Fruit fly (Drosophila melanogaster): Measurements from ENCODE around the gene Dip-C.

Gene Dip-C

DNA sequence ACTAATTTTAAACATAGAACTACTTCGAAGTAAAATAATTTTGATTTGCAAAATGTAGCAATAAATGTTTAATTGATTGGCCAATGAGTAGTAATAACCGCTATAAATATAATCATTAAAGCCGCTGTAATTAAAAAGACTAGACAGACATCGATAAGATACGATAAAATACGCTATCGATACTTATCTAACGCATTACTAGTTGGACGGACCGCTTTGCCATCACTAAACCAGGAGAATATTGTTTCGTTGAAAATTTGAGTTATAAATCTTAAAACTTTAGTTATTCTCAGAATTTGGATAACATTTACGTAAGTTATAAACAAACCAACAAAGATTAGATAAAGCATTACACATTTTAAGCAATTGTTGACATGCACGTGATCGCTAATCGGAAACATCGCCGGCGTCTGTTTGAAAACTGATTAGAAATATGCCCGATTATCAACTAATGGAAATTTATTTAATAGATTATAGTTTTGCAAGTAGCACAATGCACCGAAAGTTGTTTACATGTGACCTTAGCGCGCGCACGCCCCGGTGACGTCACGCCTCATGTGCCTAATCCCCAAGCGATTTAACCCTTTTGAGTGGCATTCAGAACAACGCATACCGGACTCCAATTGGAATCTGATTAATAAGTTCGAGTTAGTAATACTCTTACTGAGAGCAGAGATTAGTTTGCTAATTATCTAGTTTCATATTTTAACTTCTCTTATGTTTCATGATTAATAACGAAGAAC is 26.0 kb upstream of the Dip-C start, which contains the start of gene Desat1 (continued):
- TF ChIP-seq Sry-β (GFP tag; optimal IDR thresholded peaks at IDR 0.05) (peak; percentile 55), ken (GFP tag; IDR thresholded peaks at IDR 0.05) (no peak), Xrp1 (GFP tag; IDR thresholded peaks at IDR 0.05) (no peak), CG8290 (GFP tag; optimal IDR thresholded peaks at IDR 0.05) (peak; percentile 26), CG8290 (tag; optimal IDR thresholded peaks at IDR 0.05) (peak in 1 of 2 experiments; percentile 18), ranshi (GFP tag; IDR thresholded peaks at IDR 0.05) (no peak), Nf-YB (GFP tag; optimal IDR thresholded peaks at IDR 0.05) (no peak), ara (GFP tag; IDR thresholded peaks at IDR 0.05) (no peak), maf-S (GFP tag; optimal IDR thresholded peaks at IDR 0.05) (no peak), Hmx (GFP tag; optimal IDR thresholded peaks at IDR 0.05) (no peak), CG16813 (GFP tag; IDR thresholded peaks at IDR 0.05; ENCODE audit: partially characterized antibody) (peak; percentile 90), twi (tag; optimal IDR thresholded peaks at IDR 0.05) (no peak), CG8359 (GFP tag; optimal IDR thresholded peaks at IDR 0.05; ENCODE audit: borderline replicate concordance) (no peak), CG11093 (GFP tag; IDR thresholded peaks at IDR 0.05) (no peak), tx (GFP tag; optimal IDR thresholded peaks at IDR 0.05) (no peak), Mrtf (GFP tag; IDR thresholded peaks at IDR 0.05) (no peak), lilli (GFP tag; optimal IDR thresholded peaks at IDR 0.05) (no peak), Ada2b (GFP tag; IDR thresholded peaks at IDR 0.05) (no peak), bsh (GFP tag; optimal IDR thresholded peaks at IDR 0.05) (no peak), salm (tag; optimal IDR thresholded peaks at IDR 0.05) (no peak), so (GFP tag; IDR thresholded peaks at IDR 0.05) (no peak), CG14710 (tag; optimal IDR thresholded peaks at IDR 0.05) (peak; percentile 59), CG7556 (GFP tag; optimal IDR thresholded peaks at IDR 0.05) (no peak), sr (GFP tag; IDR thresholded peaks at IDR 0.05) (no peak), CG2116 (GFP tag; optimal IDR thresholded peaks at IDR 0.05) (peak; percentile 87), C15 (GFP tag; IDR thresholded peaks at IDR 0.05) (no peak), Awh (GFP tag; IDR thresholded peaks at IDR 0.05) (no peak), zen (tag; optimal IDR thresholded peaks at IDR 0.05) (peak; percentile 79), Myb (GFP tag; optimal IDR thresholded peaks at IDR 0.05) (peak; percentile 85), zf30C (GFP tag; optimal IDR thresholded peaks at IDR 0.05) (no peak), psq (GFP tag; optimal IDR thresholded peaks at IDR 0.05) (no peak), sc (optimal IDR thresholded peaks at IDR 0.05) (no peak), sc (GFP tag; optimal IDR thresholded peaks at IDR 0.05) (no peak), CG3163 (GFP tag; optimal IDR thresholded peaks at IDR 0.05) (no peak), Doc3 (GFP tag; IDR thresholded peaks at IDR 0.05; ENCODE audit: partially characterized antibody) (peak; percentile 90), sd (tag; optimal IDR thresholded peaks at IDR 0.05) (peak; percentile 29), CG1024 (GFP tag; IDR thresholded peaks at IDR 0.05) (no peak), ssp (GFP tag; IDR thresholded peaks at IDR 0.05) (no peak), CG12391 (tag; optimal IDR thresholded peaks at IDR 0.05) (peak; percentile 20), CG6854 (GFP tag; optimal IDR thresholded peaks at IDR 0.05) (no peak), CG15696 (tag; optimal IDR thresholded peaks at IDR 0.05) (no peak), hth (optimal IDR thresholded peaks at IDR 0.05) (no peak), fd64A (GFP tag; optimal IDR thresholded peaks at IDR 0.05) (no peak), CG43689 (GFP tag; IDR thresholded peaks at IDR 0.05) (no peak), knrl (GFP tag; IDR thresholded peaks at IDR 0.05; ENCODE audit: partially characterized antibody) (peak; percentile 90), lola (GFP tag; optimal IDR thresholded peaks at IDR 0.05) (no peak), HLH3B (GFP tag; IDR thresholded peaks at IDR 0.05) (no peak), CG1603 (tag; optimal IDR thresholded peaks at IDR 0.05) (peak; percentile 27), Ravus (GFP tag; IDR thresholded peaks at IDR 0.05) (no peak), Optix (GFP tag; IDR thresholded peaks at IDR 0.05) (no peak), row (GFP tag; IDR thresholded peaks at IDR 0.05) (peak; percentile 60)
